Fruit fly (Drosophila melanogaster): Measurements from ENCODE around the gene Nbr.
A peak's percentile ranks its signal among the peaks of the same experiment; 100 is the strongest.

The Nbr gene

DNA sequence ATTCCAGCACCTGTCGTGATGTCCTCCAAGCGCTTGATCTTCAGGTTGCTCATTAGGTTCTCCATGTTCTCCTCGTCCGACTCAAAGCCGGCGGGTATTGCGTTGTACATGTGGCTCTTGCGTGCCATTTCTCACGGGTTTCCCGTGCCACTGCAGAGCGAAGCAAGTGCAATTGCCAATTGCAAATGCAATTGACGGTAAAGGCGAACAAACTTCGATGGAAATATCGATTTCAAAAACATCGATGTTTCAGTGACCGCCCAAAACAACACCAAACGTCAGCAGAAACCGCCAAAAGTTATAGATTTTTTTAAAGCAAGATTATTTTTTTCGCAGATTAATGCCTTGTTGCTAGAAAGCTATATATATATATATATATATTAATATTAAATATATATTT is at the start of gene Nbr (continued):
- no peak for TF ChIP-seq Sox102F (GFP tag; optimal IDR thresholded peaks at IDR 0.05)
- no peak for TF ChIP-seq CG9437 (GFP tag; optimal IDR thresholded peaks at IDR 0.05)
- no peak for TF ChIP-seq zf30C (GFP tag; optimal IDR thresholded peaks at IDR 0.05)
- no peak for TF ChIP-seq fd96Cb (tag; optimal IDR thresholded peaks at IDR 0.05)
- TF ChIP-seq luna (GFP tag; optimal IDR thresholded peaks at IDR 0.05): no peak
- TF ChIP-seq CG12769 (tag; optimal IDR thresholded peaks at IDR 0.05): no peak
- TF ChIP-seq tup (GFP tag; optimal IDR thresholded peaks at IDR 0.05): no peak
- TF ChIP-seq CG6175 (GFP tag; IDR thresholded peaks at IDR 0.05): no peak
- no peak for TF ChIP-seq sisA (GFP tag; IDR thresholded peaks at IDR 0.05)
- 0 out of 3 replicates have a peak, but pooled peaks have one; percentile 33 for TF ChIP-seq Doc3 (GFP tag; IDR thresholded peaks at IDR 0.05; ENCODE audit: partially characterized antibody)
- no peak for TF ChIP-seq tgo (GFP tag; IDR thresholded peaks at IDR 0.05)
- no peak for TF ChIP-seq maf-S (GFP tag; optimal IDR thresholded peaks at IDR 0.05)
- no peak for TF ChIP-seq CG10267 (tag; optimal IDR thresholded peaks at IDR 0.05)
- no peak for TF ChIP-seq al (GFP tag; IDR thresholded peaks at IDR 0.05)
- TF ChIP-seq CG5245 (GFP tag; optimal IDR thresholded peaks at IDR 0.05): no peak
- TF ChIP-seq pfk (GFP tag; optimal IDR thresholded peaks at IDR 0.05): no peak
- TF ChIP-seq ranshi (GFP tag; IDR thresholded peaks at IDR 0.05): no peak
- no peak for TF ChIP-seq Ptx1 (GFP tag; IDR thresholded peaks at IDR 0.05)
- TF ChIP-seq CG3847 (GFP tag; IDR thresholded peaks at IDR 0.05): no peak
- no peak for TF ChIP-seq CG11723 (GFP tag; optimal IDR thresholded peaks at IDR 0.05)
- no peak for TF ChIP-seq CG15269 (tag; optimal IDR thresholded peaks at IDR 0.05)
- TF ChIP-seq ERR (GFP tag; optimal IDR thresholded peaks at IDR 0.05): no peak
- TF ChIP-seq amos (GFP tag; IDR thresholded peaks at IDR 0.05; ENCODE audit: partially characterized antibody): peak; percentile 62
- TF ChIP-seq Nf-YC (tag; optimal IDR thresholded peaks at IDR 0.05): no peak
- no peak for TF ChIP-seq H2.0 (GFP tag; IDR thresholded peaks at IDR 0.05)
- TF ChIP-seq CG15601 (tag; optimal IDR thresholded peaks at IDR 0.05): no peak
- TF ChIP-seq kah (GFP tag; optimal IDR thresholded peaks at IDR 0.05): no peak
- TF ChIP-seq cad (GFP tag; optimal IDR thresholded peaks at IDR 0.05): no peak
- no peak for TF ChIP-seq Xrp1 (GFP tag; IDR thresholded peaks at IDR 0.05)
- no peak for TF ChIP-seq CG12942 (GFP tag; optimal IDR thresholded peaks at IDR 0.05)
- TF ChIP-seq cato (GFP tag; optimal IDR thresholded peaks at IDR 0.05; ENCODE audit: borderline replicate concordance): no peak
- TF ChIP-seq Fer3 (tag; optimal IDR thresholded peaks at IDR 0.05): no peak
- no peak for TF ChIP-seq fd102C (GFP tag; optimal IDR thresholded peaks at IDR 0.05)
- TF ChIP-seq crp (GFP tag; optimal IDR thresholded peaks at IDR 0.05): no peak
- TF ChIP-seq CG2202 (tag; optimal IDR thresholded peaks at IDR 0.05): no peak
- no peak for TF ChIP-seq CG11504 (tag; optimal IDR thresholded peaks at IDR 0.05)
- no peak for TF ChIP-seq Taf1 (GFP tag; IDR thresholded peaks at IDR 0.05)
- no peak for TF ChIP-seq CG4730 (GFP tag; IDR thresholded peaks at IDR 0.05)
- TF ChIP-seq CG17802 (tag; optimal IDR thresholded peaks at IDR 0.05): no peak
- TF ChIP-seq corto (GFP tag; optimal IDR thresholded peaks at IDR 0.05): no peak
- no peak for TF ChIP-seq peb (GFP tag; IDR thresholded peaks at IDR 0.05)
- TF ChIP-seq CG8924 (tag; optimal IDR thresholded peaks at IDR 0.05): no peak
- TF ChIP-seq Hmr (GFP tag; optimal IDR thresholded peaks at IDR 0.05): no peak
- TF ChIP-seq CG12299 (tag; optimal IDR thresholded peaks at IDR 0.05): no peak
- no peak for TF ChIP-seq gsb (GFP tag; IDR thresholded peaks at IDR 0.05)
- TF ChIP-seq CG12659 (GFP tag; optimal IDR thresholded peaks at IDR 0.05): peak; percentile 17
- TF ChIP-seq ken (GFP tag; IDR thresholded peaks at IDR 0.05): 0 out of 3 replicates have a peak, but pooled peaks have one; percentile 40
- TF ChIP-seq ase (GFP tag; IDR thresholded peaks at IDR 0.05): no peak
- TF ChIP-seq Med (GFP tag): peak; percentile 72
- TF ChIP-seq CG11696 (GFP tag; IDR thresholded peaks at IDR 0.05): no peak
- TF ChIP-seq da (GFP tag; optimal IDR thresholded peaks at IDR 0.05): no peak
- TF ChIP-seq ewg (GFP tag; optimal IDR thresholded peaks at IDR 0.05): no peak
